Fruit fly (Drosophila melanogaster) whole organism, prepupa: ENCODE data around the gene sra.
A peak's percentile ranks its signal among the peaks of the same experiment; 100 is the strongest.

ENCODE experiments used
- Blimp-1 ChIP-seq: fragments of 200-800 bp; sonication (Bioruptor generic); optimal IDR thresholded peaks from 3 replicates; lab custom pipeline; 2017; ENCODE audit warnings: missing biosample characterization, missing genetic modification characterization, mild to moderate bottlenecking, moderate library complexity, missing genetic modification reagents
- CG10669 ChIP-seq: fragments of 200-800 bp; sonication (Bioruptor generic); optimal IDR thresholded peaks from 3 replicates; lab custom pipeline; 2018; ENCODE audit warnings: missing biosample characterization, mild to moderate bottlenecking, missing genetic modification characterization, moderate library complexity
- CG11762 ChIP-seq: fragments of 200-800 bp; sonication (Bioruptor generic); optimal IDR thresholded peaks from 3 replicates; lab custom pipeline; 2016; ENCODE audit warnings: missing biosample characterization, missing genetic modification characterization; ENCODE audit not compliant: insufficient read depth
- CG11902 ChIP-seq: fragments of 200-800 bp; sonication (Bioruptor generic); optimal IDR thresholded peaks from 3 replicates; lab custom pipeline; 2016; ENCODE audit warnings: missing biosample characterization, missing genetic modification characterization
- CG1621 ChIP-seq: fragments of 200-800 bp; sonication (Bioruptor generic); optimal IDR thresholded peaks from 3 replicates; lab custom pipeline; 2018; ENCODE audit warnings: missing biosample characterization, mild to moderate bottlenecking, missing genetic modification characterization
- CG16779 ChIP-seq: fragments of 200-800 bp; sonication (Bioruptor generic); optimal IDR thresholded peaks from 3 replicates; lab custom pipeline; 2017; ENCODE audit warnings: missing biosample characterization, mild to moderate bottlenecking, missing genetic modification characterization
- CG3032 ChIP-seq: fragments of 200-800 bp; optimal IDR thresholded peaks from 2 replicates; lab custom pipeline; 2019; ENCODE audit warnings: missing biosample characterization, mild to moderate bottlenecking, missing genetic modification characterization, moderate library complexity
- CG32006 ChIP-seq: fragments of 200-800 bp; sonication (Bioruptor generic); optimal IDR thresholded peaks from 3 replicates; lab custom pipeline; 2017; ENCODE audit warnings: missing biosample characterization, mild to moderate bottlenecking, missing genetic modification characterization
- CG3919 ChIP-seq: fragments of 200-800 bp; sonication (Bioruptor generic); optimal IDR thresholded peaks from 3 replicates; lab custom pipeline; 2016; ENCODE audit warnings: missing biosample characterization, missing genetic modification characterization
- CG4318 ChIP-seq: fragments of 200-800 bp; sonication (Bioruptor generic); optimal IDR thresholded peaks from 3 replicates; lab custom pipeline; 2017; ENCODE audit warnings: missing biosample characterization, mild to moderate bottlenecking, missing genetic modification characterization
- CG6163 ChIP-seq: fragments of 200-800 bp; sonication (Bioruptor generic); IDR thresholded peaks from 3 replicates; pipeline ENCODE4 v1.3.6; 2022; ENCODE audit warnings: missing biosample characterization, missing genetic modification characterization
- CG6276 ChIP-seq: fragments of 200-800 bp; sonication (Bioruptor generic); optimal IDR thresholded peaks from 2 replicates; lab custom pipeline; 2017; ENCODE audit warnings: missing biosample characterization, mild to moderate bottlenecking, missing genetic modification characterization
- CG6792 ChIP-seq: fragments of 200-800 bp; sonication (Bioruptor generic); optimal IDR thresholded peaks from 3 replicates; lab custom pipeline; 2016; ENCODE audit warnings: missing biosample characterization, missing genetic modification characterization
- CG6854 ChIP-seq: fragments of 200-800 bp; sonication (Bioruptor generic); optimal IDR thresholded peaks from 2 replicates; lab custom pipeline; 2017; ENCODE audit warnings: missing biosample characterization, mild to moderate bottlenecking, missing genetic modification characterization
- CG8119 ChIP-seq: fragments of 200-800 bp; sonication (Bioruptor generic); IDR thresholded peaks from 3 replicates; pipeline ENCODE4 v1.3.6; 2022; ENCODE audit warnings: missing biosample characterization, missing genetic modification characterization
- CG8632 ChIP-seq: fragments of 200-800 bp; sonication (Bioruptor generic); optimal IDR thresholded peaks from 3 replicates; lab custom pipeline; 2016; ENCODE audit warnings: missing biosample characterization, missing genetic modification characterization
- CG9139 ChIP-seq: fragments of 200-800 bp; sonication (Bioruptor generic); optimal IDR thresholded peaks from 3 replicates; lab custom pipeline; 2017; ENCODE audit warnings: missing biosample characterization, mild to moderate bottlenecking, missing genetic modification characterization
- Eip75B ChIP-seq: fragments of 200-800 bp; sonication (Bioruptor generic); optimal IDR thresholded peaks from 3 replicates; lab custom pipeline; 2016; ENCODE audit warnings: missing biosample characterization, missing genetic modification characterization
- Eip78C ChIP-seq: fragments of 200-800 bp; sonication (Bioruptor generic); peaks from one replicate; lab custom pipeline; 2016; ENCODE audit warnings: missing biosample characterization, missing genetic modification characterization
- Eip93F ChIP-seq: fragments of 200-800 bp; sonication (Bioruptor generic); optimal IDR thresholded peaks from 2 replicates; lab custom pipeline; 2016; ENCODE audit warnings: missing biosample characterization, mild to moderate bottlenecking, missing genetic modification characterization
- Gug ChIP-seq: fragments of 200-800 bp; sonication (Bioruptor generic); IDR thresholded peaks from 2 replicates; pipeline ENCODE4 v1.3.6; 2022; ENCODE audit warnings: missing biosample characterization, missing genetic modification characterization
- Hr38 ChIP-seq: sonication (Bioruptor generic); optimal IDR thresholded peaks from 2 replicates; lab custom pipeline; 2016; ENCODE audit warnings: missing biosample characterization, missing genetic modification characterization
- Hr39 ChIP-seq: fragments of 200-800 bp; sonication (Bioruptor generic); optimal IDR thresholded peaks from 2 replicates; lab custom pipeline; 2016; ENCODE audit warnings: missing biosample characterization, missing genetic modification characterization
- Hr4 ChIP-seq: fragments of 200-800 bp; sonication (Bioruptor generic); optimal IDR thresholded peaks from 3 replicates; lab custom pipeline; 2016; ENCODE audit warnings: missing biosample characterization, missing genetic modification characterization
- Lpt ChIP-seq: fragments of 200-800 bp; sonication (Bioruptor generic); optimal IDR thresholded peaks from 3 replicates; lab custom pipeline; 2016; ENCODE audit warnings: missing biosample characterization, missing genetic modification characterization
- Met ChIP-seq: fragments of 200-800 bp; sonication (Bioruptor generic); optimal IDR thresholded peaks from 3 replicates; lab custom pipeline; 2016; ENCODE audit warnings: missing biosample characterization, missing genetic modification characterization
- OdsH ChIP-seq: fragments of 200-800 bp; sonication (Bioruptor generic); optimal IDR thresholded peaks from 3 replicates; lab custom pipeline; 2016; ENCODE audit warnings: missing biosample characterization, missing genetic modification characterization
- Smox ChIP-seq: fragments of 200-800 bp; sonication (Bioruptor generic); optimal IDR thresholded peaks from 3 replicates; lab custom pipeline; 2016; ENCODE audit warnings: missing biosample characterization, missing genetic modification characterization
- Sox102F ChIP-seq: fragments of 200-800 bp; sonication (Bioruptor generic); optimal IDR thresholded peaks from 2 replicates; lab custom pipeline; 2016; ENCODE audit warnings: missing biosample characterization, mild to moderate bottlenecking, missing genetic modification characterization
- Sox15 ChIP-seq: fragments of 200-800 bp; sonication (Bioruptor generic); optimal IDR thresholded peaks from 3 replicates; lab custom pipeline; 2016; ENCODE audit warnings: missing biosample characterization, missing genetic modification characterization
- acj6 ChIP-seq: fragments of 200-800 bp; sonication (Bioruptor generic); optimal IDR thresholded peaks from 3 replicates; lab custom pipeline; 2016; ENCODE audit warnings: missing biosample characterization, missing genetic modification characterization
- cyc ChIP-seq: fragments of 200-800 bp; sonication (Bioruptor generic); optimal IDR thresholded peaks from 3 replicates; lab custom pipeline; 2016; ENCODE audit warnings: missing biosample characterization, missing genetic modification characterization
- dac ChIP-seq: fragments of 200-800 bp; sonication (Bioruptor generic); optimal IDR thresholded peaks from 2 replicates; lab custom pipeline; 2017; ENCODE audit warnings: missing biosample characterization, mild to moderate bottlenecking, missing genetic modification characterization
- dsx ChIP-seq: fragments of 200-800 bp; optimal IDR thresholded peaks from 3 replicates; lab custom pipeline; 2019; ENCODE audit warnings: missing biosample characterization, mild to moderate bottlenecking, missing genetic modification characterization, moderate library complexity; ENCODE audit not compliant: poor library complexity, severe bottlenecking
- eg ChIP-seq: fragments of 200-800 bp; sonication (Bioruptor generic); IDR thresholded peaks from 3 replicates; pipeline ENCODE4 v1.3.6; 2022; ENCODE audit warnings: missing biosample characterization, missing genetic modification characterization
- lz ChIP-seq: fragments of 200-800 bp; sonication (Bioruptor generic); optimal IDR thresholded peaks from 3 replicates; lab custom pipeline; 2016; ENCODE audit warnings: missing biosample characterization, missing genetic modification characterization
- net ChIP-seq: fragments of 200-800 bp; sonication (Bioruptor generic); optimal IDR thresholded peaks from 3 replicates; lab custom pipeline; 2016; ENCODE audit warnings: missing biosample characterization, missing genetic modification characterization
- pdm3 ChIP-seq: fragments of 200-800 bp; sonication (Bioruptor generic); optimal IDR thresholded peaks from 3 replicates; lab custom pipeline; 2016; ENCODE audit warnings: missing biosample characterization, missing genetic modification characterization
- salr ChIP-seq, 2 experiments: fragments of 200-800 bp; sonication (Bioruptor generic); optimal IDR thresholded peaks; 3 replicates each; lab custom pipeline; 2016 to 2018; ENCODE audit warnings: missing biosample characterization in 2 of 2, missing genetic modification characterization in 2 of 2, mild to moderate bottlenecking in 1 of 2
- spab ChIP-seq: fragments of 200-800 bp; sonication (Bioruptor generic); optimal IDR thresholded peaks from 2 replicates; lab custom pipeline; 2017; ENCODE audit warnings: missing biosample characterization, mild to moderate bottlenecking, missing genetic modification characterization, missing genetic modification reagents
- ss ChIP-seq, 2 experiments: fragments of 200-800 bp; sonication (Bioruptor generic); optimal IDR thresholded peaks; 2 replicates in 1 of 2; 3 replicates in 1 of 2; lab custom pipeline; 2017 to 2018; ENCODE audit warnings: mild to moderate bottlenecking in 2 of 2, missing biosample characterization in 2 of 2, missing genetic modification characterization in 2 of 2, moderate library complexity in 1 of 2
- svp ChIP-seq: fragments of 200-800 bp; sonication (Bioruptor generic); peaks from one replicate; lab custom pipeline; 2016; ENCODE audit warnings: missing biosample characterization, missing genetic modification characterization
- topi ChIP-seq: fragments of 200-800 bp; sonication (Bioruptor generic); optimal IDR thresholded peaks from 3 replicates; lab custom pipeline; 2016; ENCODE audit warnings: missing biosample characterization, missing genetic modification characterization
- vri ChIP-seq: fragments of 200-800 bp; sonication (Bioruptor generic); optimal IDR thresholded peaks from 3 replicates; lab custom pipeline; 2016; ENCODE audit warnings: missing biosample characterization, mild to moderate bottlenecking, missing genetic modification characterization

Gene sra

dm6 chr3R:16235941-16236712 is 49.3 kb downstream of the sra start (continued):
- TF ChIP-seq CG6792 (GFP tag; lab: Kevin White, UChicago), result peak; percentile 67
- TF ChIP-seq CG9139 (GFP tag; lab: Kevin White, UChicago), result peak; percentile 81
- peak; percentile 79 for TF ChIP-seq CG11902 (GFP tag; lab: Kevin White, UChicago)
- TF ChIP-seq CG11762 (GFP tag; lab: Kevin White, UChicago), result peak; percentile 77
- peak; percentile 32 for TF ChIP-seq Eip93F (GFP tag; lab: Kevin White, UChicago)
- peak; percentile 41 to 83 for TF ChIP-seq salr (GFP tag; optimal IDR thresholded peaks at IDR 0.05; lab: Kevin White, UChicago)
- TF ChIP-seq Smox (GFP tag; lab: Kevin White, UChicago), result peak; percentile 24
- TF ChIP-seq Hr38 (GFP tag; lab: Kevin White, UChicago), result no peak
- no peak for TF ChIP-seq CG6163 (GFP tag; lab: Robert Waterston, UW)
- peak; percentile 85 for TF ChIP-seq Sox15
- TF ChIP-seq CG6276, result peak; percentile 93
- TF ChIP-seq lz (GFP tag; lab: Kevin White, UChicago), result peak; percentile 87
- TF ChIP-seq dsx (GFP tag; lab: Kevin White, UChicago), result peak; percentile 14
- TF ChIP-seq Gug (GFP tag; lab: Robert Waterston, UW), result no peak
- peak; percentile 83 to 94 for TF ChIP-seq ss (GFP tag; optimal IDR thresholded peaks at IDR 0.05; lab: Kevin White, UChicago)
- no peak for TF ChIP-seq CG6854 (GFP tag; lab: Kevin White, UChicago)
- peak; percentile 94 for TF ChIP-seq CG3032 (tag; lab: Kevin White, UChicago)
- peak; percentile 45 for TF ChIP-seq net (GFP tag; lab: Kevin White, UChicago)
- peak; percentile 11 for TF ChIP-seq CG1621 (tag; lab: Kevin White, UChicago)
- TF ChIP-seq eg (GFP tag; lab: Robert Waterston, UW), result no peak
- TF ChIP-seq pdm3 (GFP tag; lab: Kevin White, UChicago), result peak; percentile 62
- TF ChIP-seq dac, result peak; percentile 74
- peak; percentile 71 for TF ChIP-seq Hr4 (GFP tag; lab: Kevin White, UChicago)
- TF ChIP-seq Eip75B (GFP tag; lab: Kevin White, UChicago), result no peak
- peak; percentile 66 for TF ChIP-seq topi (GFP tag; lab: Kevin White, UChicago)
- peak; percentile 92 for TF ChIP-seq svp (GFP tag; lab: Kevin White, UChicago)

dm6 chr3R:16236713-16237641 is 50.2 kb downstream of the sra start:
- TF ChIP-seq Met (peak; percentile 93), CG32006 (GFP tag; lab: Kevin White, UChicago) (peak; percentile 98), CG8632 (peak; percentile 97), CG4318 (GFP tag; lab: Kevin White, UChicago) (peak; percentile 94), Eip78C (GFP tag; lab: Kevin White, UChicago) (peak; percentile 98), CG11762 (GFP tag; lab: Kevin White, UChicago) (peak; percentile 95), OdsH (GFP tag; lab: Kevin White, UChicago) (peak; percentile 97), acj6 (GFP tag; lab: Kevin White, UChicago) (peak; percentile 98), dsx (GFP tag; lab: Kevin White, UChicago) (peak; percentile 98), CG6163 (GFP tag; lab: Robert Waterston, UW) (no peak), Sox15 (peak; percentile 94), spab (peak; percentile 96), CG6276 (peak; percentile 95), CG10669 (GFP tag; lab: Kevin White, UChicago) (peak; percentile 97), Hr4 (GFP tag; lab: Kevin White, UChicago) (peak; percentile 95), CG3919 (peak; percentile 97), Hr38 (GFP tag; lab: Kevin White, UChicago) (no peak), vri (GFP tag; lab: Kevin White, UChicago) (peak; percentile 74), Hr39 (GFP tag; lab: Kevin White, UChicago) (peak; percentile 92), Gug (GFP tag; lab: Robert Waterston, UW) (no peak), Smox (GFP tag; lab: Kevin White, UChicago) (peak; percentile 93), CG8119 (GFP tag; lab: Robert Waterston, UW) (no peak), CG3032 (tag; lab: Kevin White, UChicago) (peak; percentile 98), Eip93F (GFP tag; lab: Kevin White, UChicago) (peak; percentile 98), Blimp-1 (peak; percentile 93), CG16779 (tag; lab: Kevin White, UChicago) (peak; percentile 93), cyc (peak; percentile 95), Lpt (peak; percentile 82), Sox102F (GFP tag; lab: Kevin White, UChicago) (peak; percentile 94), CG1621 (tag; lab: Kevin White, UChicago) (peak; percentile 86)
